Worm (Caenorhabditis elegans): ENCODE measurements around the gene urm-1.

DNA sequence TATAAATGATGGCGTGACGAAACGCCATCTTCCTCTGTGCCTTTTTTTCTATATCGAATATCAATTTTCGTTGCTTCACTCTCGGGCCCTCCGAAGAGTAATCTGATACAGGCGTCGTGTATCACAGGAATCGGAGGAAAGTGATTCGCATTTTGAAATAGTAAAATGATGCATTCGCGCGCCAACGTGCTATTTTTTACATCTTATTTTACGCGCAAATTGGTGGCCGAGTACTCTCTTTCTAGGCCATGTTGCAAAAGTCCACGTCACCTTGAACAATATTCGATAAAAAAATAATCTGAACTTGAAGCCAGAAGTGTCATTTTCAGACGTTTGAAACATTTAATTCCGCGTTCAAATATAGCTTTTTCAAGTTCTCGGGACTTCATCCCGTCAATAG lies 14.3 kb downstream of the urm-1 start:
- no peak for TF ChIP-seq him-1 (tag; optimal IDR thresholded peaks at IDR 0.05)
- no peak for TF ChIP-seq W03F9.2 (tag; optimal IDR thresholded peaks at IDR 0.05)

All from whole organism, L4/young adult.